Worm (Caenorhabditis elegans) whole organism, early embryonic: Measurements from ENCODE around the gene cdd-2.

ENCODE experiments used
- B0310.2 ChIP-seq: sonication (generic microtip); optimal IDR thresholded peaks from 2 replicates; lab custom pipeline; 2016; ENCODE audit warnings: mild to moderate bottlenecking, missing genetic modification characterization, missing compliant biosample characterization
- F13C5.2 ChIP-seq: sonication (generic microtip); optimal IDR thresholded peaks from 2 replicates; lab custom pipeline; 2017; ENCODE audit warnings: mild to moderate bottlenecking, missing genetic modification characterization, inconsistent platforms, missing compliant biosample characterization
- aly-1 ChIP-seq: sonication (generic microtip); optimal IDR thresholded peaks from 2 replicates; lab custom pipeline; 2016; ENCODE audit warnings: missing genetic modification characterization, missing compliant biosample characterization
- ama-1 ChIP-seq: fragments of 150-350 bp; optimal IDR thresholded peaks from 2 replicates; lab custom pipeline; 2014
- ceh-13 ChIP-seq: fragments of 200-800 bp; sonication (Bioruptor generic); optimal IDR thresholded peaks from 2 replicates; lab custom pipeline; 2018; ENCODE audit warnings: mild to moderate bottlenecking, missing genetic modification characterization, missing compliant biosample characterization
- ceh-36 ChIP-seq: sonication (generic microtip); optimal IDR thresholded peaks from 2 replicates; lab custom pipeline; 2016; ENCODE audit warnings: missing genetic modification characterization, inconsistent platforms, missing compliant biosample characterization
- ets-7 ChIP-seq: sonication (generic microtip); optimal IDR thresholded peaks from 2 replicates; lab custom pipeline; 2016; ENCODE audit warnings: missing genotype, missing genetic modification characterization, missing compliant biosample characterization
- flt-1 ChIP-seq: fragments of 200-800 bp; sonication (Bioruptor generic); IDR thresholded peaks from 2 replicates; pipeline ENCODE4 v1.3.6; 2022; ENCODE audit warnings: missing genetic modification characterization, missing compliant biosample characterization
- hmbx-1 ChIP-seq: sonication (generic microtip); optimal IDR thresholded peaks from 2 replicates; lab custom pipeline; 2016; ENCODE audit warnings: mild to moderate bottlenecking, missing genetic modification characterization, missing compliant biosample characterization
- hmg-4 ChIP-seq: fragments of 200-800 bp; sonication (Bioruptor generic); optimal IDR thresholded peaks from 2 replicates; lab custom pipeline; 2018; ENCODE audit warnings: mild to moderate bottlenecking, missing genetic modification characterization, missing compliant biosample characterization
- hnd-1 ChIP-seq: sonication (generic microtip); optimal IDR thresholded peaks from 2 replicates; lab custom pipeline; 2016; ENCODE audit warnings: missing genetic modification characterization, missing compliant biosample characterization
- pes-1 ChIP-seq: fragments of 200-800 bp; sonication (Bioruptor generic); IDR thresholded peaks from 2 replicates; pipeline ENCODE4 v1.3.6; 2022; ENCODE audit warnings: missing genetic modification reagents, missing genetic modification characterization, missing compliant biosample characterization
- scrt-1 ChIP-seq: fragments of 200-800 bp; sonication (Bioruptor generic); IDR thresholded peaks from 2 replicates; pipeline ENCODE4 v1.3.6; 2022; ENCODE audit warnings: missing genetic modification characterization, missing compliant biosample characterization
- sea-1 ChIP-seq: fragments of 200-800 bp; sonication (Bioruptor generic); conservative IDR thresholded peaks from 2 replicates; pipeline ENCODE4 v1.3.6; 2022; ENCODE audit warnings: missing genetic modification characterization, missing compliant biosample characterization
- tbx-11 ChIP-seq: fragments of 200-800 bp; sonication (Bioruptor generic); IDR thresholded peaks from 2 replicates; pipeline ENCODE4 v1.3.6; 2022; ENCODE audit warnings: missing genetic modification characterization, missing compliant biosample characterization
- tbx-37 ChIP-seq: fragments of 200-800 bp; sonication (Bioruptor generic); conservative IDR thresholded peaks from 2 replicates; pipeline ENCODE4 v1.3.6; 2022; ENCODE audit warnings: missing genetic modification reagents, missing genetic modification characterization, missing compliant biosample characterization
- tra-4 ChIP-seq: sonication (generic microtip); optimal IDR thresholded peaks from 2 replicates; lab custom pipeline; 2017; ENCODE audit warnings: missing genetic modification characterization, missing compliant biosample characterization

cdd-2 gene

ce11 chrIV:7542485-7543001 lies 5.2 kb downstream of the cdd-2 start, which contains the start of gene R05G6.10:
Gene R05G6.10, minus strand, starts transcription at chrIV:7542535.
- TF ChIP-seq flt-1 (GFP tag; lab: Robert Waterston, UW) (no peak), B0310.2 (no peak), F13C5.2 (tag; lab: Kevin White, UChicago) (no peak), ets-7 (tag; lab: Kevin White, UChicago) (no peak), tbx-11 (GFP tag; lab: Robert Waterston, UW) (no peak), ama-1 (lab: Kevin White, UChicago) (no peak), tra-4 (tag; lab: Kevin White, UChicago) (no peak), hmbx-1 (tag; lab: Kevin White, UChicago) (no peak), scrt-1 (GFP tag; lab: Robert Waterston, UW) (no peak), tbx-37 (GFP tag; lab: Robert Waterston, UW) (no peak), ceh-13 (GFP tag; lab: Kevin White, UChicago) (no peak), ceh-36 (no peak), hmg-4 (no peak), pes-1 (GFP tag; lab: Robert Waterston, UW) (no peak), aly-1 (tag; lab: Kevin White, UChicago) (no peak), hnd-1 (tag; lab: Kevin White, UChicago) (no peak), sea-1 (GFP tag; lab: Robert Waterston, UW) (no peak)

- no peak for TF ChIP-seq ama-1 (lab: Kevin White, UChicago)
- no peak for TF ChIP-seq aly-1 (tag; lab: Kevin White, UChicago)
- no peak for TF ChIP-seq sea-1 (GFP tag; lab: Robert Waterston, UW)
- no peak for TF ChIP-seq B0310.2
- TF ChIP-seq hnd-1 (tag; lab: Kevin White, UChicago) = no peak
- TF ChIP-seq tra-4 (tag; lab: Kevin White, UChicago) = no peak
- TF ChIP-seq flt-1 (GFP tag; lab: Robert Waterston, UW) = no peak
- no peak for TF ChIP-seq F13C5.2 (tag; lab: Kevin White, UChicago)
- TF ChIP-seq ceh-36 = no peak
- TF ChIP-seq pes-1 (GFP tag; lab: Robert Waterston, UW) = no peak
- TF ChIP-seq tbx-37 (GFP tag; lab: Robert Waterston, UW) = no peak
- no peak for TF ChIP-seq ceh-13 (GFP tag; lab: Kevin White, UChicago)
Observed at ce11 chrIV:7532360-7532759, 15.3 kb downstream of the cdd-2 start, which contains the start of gene R05G6.1. Gene R05G6.1, plus strand, starts transcription at chrIV:7532660.

- TF ChIP-seq ceh-13 (GFP tag; lab: Kevin White, UChicago) = no peak
- TF ChIP-seq tbx-37 (GFP tag; lab: Robert Waterston, UW) = no peak
- no peak for TF ChIP-seq sea-1 (GFP tag; lab: Robert Waterston, UW)
- TF ChIP-seq ets-7 (tag; lab: Kevin White, UChicago) = no peak
- no peak for TF ChIP-seq hnd-1 (tag; lab: Kevin White, UChicago)
- TF ChIP-seq flt-1 (GFP tag; lab: Robert Waterston, UW) = no peak
- TF ChIP-seq scrt-1 (GFP tag; lab: Robert Waterston, UW) = no peak
- TF ChIP-seq hmg-4 = no peak
- no peak for TF ChIP-seq tbx-11 (GFP tag; lab: Robert Waterston, UW)
- TF ChIP-seq B0310.2 = no peak
- no peak for TF ChIP-seq pes-1 (GFP tag; lab: Robert Waterston, UW)
- no peak for TF ChIP-seq aly-1 (tag; lab: Kevin White, UChicago)
- TF ChIP-seq tra-4 (tag; lab: Kevin White, UChicago) = no peak
Observed at ce11 chrIV:7530226-7531070, 17.2 kb downstream of the cdd-2 start.

ce11 chrIV:7523744-7524143 lies 23.9 kb downstream of the cdd-2 start:
- TF ChIP-seq hnd-1 (tag; lab: Kevin White, UChicago) = no peak
- no peak for TF ChIP-seq ama-1 (lab: Kevin White, UChicago)
- no peak for TF ChIP-seq flt-1 (GFP tag; lab: Robert Waterston, UW)
- TF ChIP-seq tra-4 (tag; lab: Kevin White, UChicago) = no peak
- TF ChIP-seq ceh-13 (GFP tag; lab: Kevin White, UChicago) = no peak
- no peak for TF ChIP-seq tbx-11 (GFP tag; lab: Robert Waterston, UW)
- TF ChIP-seq tbx-37 (GFP tag; lab: Robert Waterston, UW) = no peak
- no peak for TF ChIP-seq hmg-4
- no peak for TF ChIP-seq sea-1 (GFP tag; lab: Robert Waterston, UW)
- no peak for TF ChIP-seq scrt-1 (GFP tag; lab: Robert Waterston, UW)
- TF ChIP-seq ceh-36 = no peak
- TF ChIP-seq pes-1 (GFP tag; lab: Robert Waterston, UW) = no peak
- TF ChIP-seq B0310.2 = no peak

ce11 chrIV:7521591-7521990 lies 26.1 kb downstream of the cdd-2 start:
- no peak for TF ChIP-seq ets-7 (tag; lab: Kevin White, UChicago)
- no peak for TF ChIP-seq tbx-37 (GFP tag; lab: Robert Waterston, UW)
- no peak for TF ChIP-seq tbx-11 (GFP tag; lab: Robert Waterston, UW)
- no peak for TF ChIP-seq hnd-1 (tag; lab: Kevin White, UChicago)
- TF ChIP-seq ceh-13 (GFP tag; lab: Kevin White, UChicago) = no peak
- TF ChIP-seq F13C5.2 (tag; lab: Kevin White, UChicago) = no peak
- no peak for TF ChIP-seq tra-4 (tag; lab: Kevin White, UChicago)
- no peak for TF ChIP-seq sea-1 (GFP tag; lab: Robert Waterston, UW)
- no peak for TF ChIP-seq B0310.2
- TF ChIP-seq ceh-36 = no peak
- no peak for TF ChIP-seq ama-1 (lab: Kevin White, UChicago)
- no peak for TF ChIP-seq flt-1 (GFP tag; lab: Robert Waterston, UW)
- no peak for TF ChIP-seq hmg-4
- TF ChIP-seq pes-1 (GFP tag; lab: Robert Waterston, UW) = no peak
- TF ChIP-seq hmbx-1 (tag; lab: Kevin White, UChicago) = no peak
- no peak for TF ChIP-seq scrt-1 (GFP tag; lab: Robert Waterston, UW)
- TF ChIP-seq aly-1 (tag; lab: Kevin White, UChicago) = no peak

ce11 chrIV:7520841-7521240 lies 26.9 kb downstream of the cdd-2 start:
- no peak for TF ChIP-seq ceh-13 (GFP tag; lab: Kevin White, UChicago)
- no peak for TF ChIP-seq B0310.2
- no peak for TF ChIP-seq hmbx-1 (tag; lab: Kevin White, UChicago)
- no peak for TF ChIP-seq tbx-37 (GFP tag; lab: Robert Waterston, UW)
- no peak for TF ChIP-seq tbx-11 (GFP tag; lab: Robert Waterston, UW)
- no peak for TF ChIP-seq ama-1 (lab: Kevin White, UChicago)
- TF ChIP-seq ceh-36 = no peak
- TF ChIP-seq aly-1 (tag; lab: Kevin White, UChicago) = no peak
- TF ChIP-seq F13C5.2 (tag; lab: Kevin White, UChicago) = no peak
- no peak for TF ChIP-seq hnd-1 (tag; lab: Kevin White, UChicago)
- no peak for TF ChIP-seq scrt-1 (GFP tag; lab: Robert Waterston, UW)
- TF ChIP-seq hmg-4 = no peak
- TF ChIP-seq tra-4 (tag; lab: Kevin White, UChicago) = no peak
- TF ChIP-seq sea-1 (GFP tag; lab: Robert Waterston, UW) = no peak
- no peak for TF ChIP-seq ets-7 (tag; lab: Kevin White, UChicago)
